Worm (Caenorhabditis elegans) whole organism, midembryonic: ENCODE measurements around the gene fbxa-131.
"Not testable (repeated sequence)": the region's sequence is repeated elsewhere in the genome, so short reads cannot be mapped to it uniquely, and the experiment has no call there.

Experiments used
- T22C8.4 ChIP-seq: fragments of 200-800 bp; sonication (Bioruptor generic); IDR thresholded peaks from 2 replicates; pipeline ENCODE4 v1.3.6; 2022; ENCODE audit warnings: missing genetic modification characterization, missing compliant biosample characterization
- cog-1 ChIP-seq: sonication (generic microtip); optimal IDR thresholded peaks from 2 replicates; lab custom pipeline; 2016; ENCODE audit warnings: missing genetic modification characterization, missing compliant biosample characterization
- flt-1 ChIP-seq: fragments of 200-800 bp; sonication (Bioruptor generic); IDR thresholded peaks from 2 replicates; pipeline ENCODE4 v1.3.6; 2022; ENCODE audit warnings: missing genetic modification characterization, missing compliant biosample characterization
- klf-2 ChIP-seq: fragments of 200-800 bp; sonication (Bioruptor generic); conservative IDR thresholded peaks from 2 replicates; pipeline ENCODE4 v1.3.6; 2022; ENCODE audit warnings: missing genetic modification reagents, missing genetic modification characterization, missing compliant biosample characterization
- med-1 ChIP-seq: sonication (generic microtip); optimal IDR thresholded peaks from 2 replicates; lab custom pipeline; 2017; ENCODE audit warnings: missing genetic modification characterization, mild to moderate bottlenecking, missing compliant biosample characterization, antibody characterized with exemption, missing genetic modification reagents; ENCODE audit not compliant: insufficient read depth
- ref-1 ChIP-seq: fragments of 200-800 bp; sonication (Bioruptor generic); conservative IDR thresholded peaks from 2 replicates; pipeline ENCODE4 v1.3.6; 2022; ENCODE audit warnings: missing genetic modification reagents, missing genetic modification characterization, missing compliant biosample characterization
- tab-1 ChIP-seq: fragments of 200-800 bp; sonication (Bioruptor generic); IDR thresholded peaks from 2 replicates; pipeline ENCODE4 v1.3.6; 2022; ENCODE audit warnings: missing genetic modification characterization, missing compliant biosample characterization
- ztf-23 ChIP-seq: fragments of 200-800 bp; sonication (Bioruptor generic); IDR thresholded peaks from 2 replicates; pipeline ENCODE4 v1.3.6; 2022; ENCODE audit warnings: missing genetic modification reagents, missing genetic modification characterization, missing compliant biosample characterization

- not testable (repeated sequence) for TF ChIP-seq klf-2 (GFP tag; lab: Robert Waterston, UW); cog-1 (tag; lab: Kevin White, UChicago); flt-1 (GFP tag; lab: Robert Waterston, UW); ztf-23; tab-1 (GFP tag; lab: Robert Waterston, UW); T22C8.4 (GFP tag; lab: Robert Waterston, UW); ref-1 (GFP tag; lab: Robert Waterston, UW); med-1 (GFP tag; lab: Kevin White, UChicago)
Measured at ce11 chrV:19710514-19710913, 27.7 kb upstream of the fbxa-131 start, which contains the start of gene Y43F8C.15.
